Worm (Caenorhabditis elegans): Measurements from ENCODE around the gene rod-1.

rod-1 gene

ce11 chrIV:7520841-7521240, 42.6 kb downstream of the rod-1 start:
- no peak for TF ChIP-seq hmg-20 (GFP tag; IDR thresholded peaks at IDR 0.05)
- no peak for TF ChIP-seq lin-35 (GFP tag; optimal IDR thresholded peaks at IDR 0.05)
- TF ChIP-seq Y67H2A.10 (GFP tag; conservative IDR thresholded peaks at IDR 0.05) = no peak
- TF ChIP-seq nhr-27 (tag; optimal IDR thresholded peaks at IDR 0.05) = no peak
- no peak for TF ChIP-seq aptf-3 (GFP tag; IDR thresholded peaks at IDR 0.05)
- no peak for TF ChIP-seq T07F8.4 (tag; optimal IDR thresholded peaks at IDR 0.05)
- TF ChIP-seq ets-4 (GFP tag; optimal IDR thresholded peaks at IDR 0.05) = no peak
- TF ChIP-seq ztf-3 (GFP tag; optimal IDR thresholded peaks at IDR 0.05) = no peak
- 0 out of 2 replicates have a peak, but pooled peaks have one; percentile 20 for TF ChIP-seq attf-3 (GFP tag; conservative IDR thresholded peaks at IDR 0.05)
- no peak for TF ChIP-seq Y53G8AR.9 (GFP tag; conservative IDR thresholded peaks at IDR 0.05)
- peak; percentile 25 for TF ChIP-seq nhr-80 (tag; optimal IDR thresholded peaks at IDR 0.05)
- TF ChIP-seq T26A5.8 (tag; optimal IDR thresholded peaks at IDR 0.05) = no peak
- TF ChIP-seq Y56A3A.18 (GFP tag; IDR thresholded peaks at IDR 0.05) = no peak

- no peak for TF ChIP-seq ceh-40 (GFP tag; IDR thresholded peaks at IDR 0.05)
- no peak for TF ChIP-seq lsy-27 (tag; optimal IDR thresholded peaks at IDR 0.05; ENCODE audit: borderline replicate concordance, insufficient read depth)
- no peak for TF ChIP-seq tbp1 (GFP tag; optimal IDR thresholded peaks at IDR 0.05)
- TF ChIP-seq rcor-1 (GFP tag; IDR thresholded peaks at IDR 0.05) = no peak
- no peak for TF ChIP-seq nfya-2 (GFP tag; IDR thresholded peaks at IDR 0.05)
- no peak for TF ChIP-seq ztf-18 (tag; optimal IDR thresholded peaks at IDR 0.05)
- TF ChIP-seq mel-28 (tag; optimal IDR thresholded peaks at IDR 0.05; ENCODE audit: borderline replicate concordance) = no peak
- TF ChIP-seq ztf-28 (GFP tag; IDR thresholded peaks at IDR 0.05) = no peak
These were observed 43.3 kb downstream of the rod-1 start for ce11 chrIV:7521591-7521990.

- TF ChIP-seq fkh-3 (tag; optimal IDR thresholded peaks at IDR 0.05) (no peak), ceh-40 (GFP tag; IDR thresholded peaks at IDR 0.05) (no peak), ama-1 (optimal IDR thresholded peaks at IDR 0.05) (no peak), ama-1 (GFP tag; optimal IDR thresholded peaks at IDR 0.05) (no peak), rcor-1 (GFP tag; IDR thresholded peaks at IDR 0.05) (no peak), athp-1 (tag; optimal IDR thresholded peaks at IDR 0.05) (no peak), zim-3 (tag; optimal IDR thresholded peaks at IDR 0.05) (no peak), attf-6 (GFP tag; IDR thresholded peaks at IDR 0.05) (no peak), bed-1 (GFP tag; IDR thresholded peaks at IDR 0.05) (no peak), lag-1 (GFP tag; IDR thresholded peaks at IDR 0.05) (no peak), unc-62 (GFP tag; optimal IDR thresholded peaks at IDR 0.05) (no peak), hmg-1.2 (GFP tag; IDR thresholded peaks at IDR 0.05) (no peak), F37B4.10 (GFP tag; IDR thresholded peaks at IDR 0.05) (no peak), lin-54 (GFP tag; optimal IDR thresholded peaks at IDR 0.05) (no peak), egl-18 (GFP tag; IDR thresholded peaks at IDR 0.05) (no peak), K11D2.4 (GFP tag; IDR thresholded peaks at IDR 0.05) (no peak), ztf-6 (GFP tag; IDR thresholded peaks at IDR 0.05) (no peak), hlh-12 (tag; optimal IDR thresholded peaks at IDR 0.05) (no peak)
These were observed 45.5 kb downstream of the rod-1 start for ce11 chrIV:7523744-7524143.

All from whole organism, young adult.